Fruit fly (Drosophila melanogaster): ENCODE results near the gene CG31321.

DNA sequence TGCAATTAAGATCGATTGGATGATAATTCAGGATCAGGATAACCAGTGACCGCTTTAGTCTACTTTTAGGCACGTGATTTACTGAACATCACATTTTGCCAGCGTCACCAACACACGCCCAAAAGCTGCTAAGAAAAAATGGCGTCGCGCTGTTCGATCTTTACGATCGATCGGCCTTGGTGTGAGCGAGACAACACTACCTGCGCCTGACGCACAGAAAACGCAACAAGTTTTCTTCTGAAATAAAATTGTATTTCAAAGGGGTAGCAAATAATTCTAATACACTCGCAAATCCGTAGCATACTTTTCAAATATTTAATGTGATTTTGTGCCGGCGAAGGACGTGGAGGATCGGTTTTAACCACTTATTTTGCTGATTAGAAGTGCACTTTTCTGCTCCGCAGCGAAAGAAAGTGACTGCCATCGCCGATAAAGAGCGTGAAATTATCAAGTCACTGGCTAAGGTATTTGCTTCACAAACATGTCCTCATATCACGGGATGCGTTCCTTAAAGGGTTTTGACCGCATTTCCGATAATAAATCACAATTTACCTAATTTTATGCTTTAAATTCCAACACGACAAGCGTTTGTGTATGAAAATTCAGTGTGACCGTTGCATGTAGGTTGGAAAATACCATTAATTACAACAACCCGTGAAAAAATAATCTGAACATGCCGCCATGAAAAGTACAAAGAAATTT, 2.0 kb upstream of the CG31321 start:
- no peak for TF ChIP-seq Pif1B (GFP tag; optimal IDR thresholded peaks at IDR 0.05)
- TF ChIP-seq CG8301 (tag; optimal IDR thresholded peaks at IDR 0.05), result no peak
- no peak for TF ChIP-seq EcR (GFP tag; optimal IDR thresholded peaks at IDR 0.05)
- peak; percentile 2 for TF ChIP-seq CG34367 (tag; optimal IDR thresholded peaks at IDR 0.05)
- TF ChIP-seq fd96Ca (GFP tag; IDR thresholded peaks at IDR 0.05), result no peak
- TF ChIP-seq CG13204 (GFP tag; optimal IDR thresholded peaks at IDR 0.05), result no peak
- no peak for TF ChIP-seq CG10348 (GFP tag; IDR thresholded peaks at IDR 0.05)
- no peak for TF ChIP-seq CG14655 (GFP tag; optimal IDR thresholded peaks at IDR 0.05)
- no peak; the same call in 1 of the 2 replicates for TF ChIP-seq CG12605 (GFP tag; IDR thresholded peaks at IDR 0.05)
- TF ChIP-seq D1 (tag; optimal IDR thresholded peaks at IDR 0.05), result no peak
- TF ChIP-seq CG4496 (GFP tag; IDR thresholded peaks at IDR 0.05), result no peak
- TF ChIP-seq CG17806 (tag; optimal IDR thresholded peaks at IDR 0.05), result no peak

All from whole organism, pupa.